Worm (Caenorhabditis elegans) whole organism, L3 larva: ENCODE results near the gene T22E5.6.

Experiments
- R02D3.7 ChIP-seq: fragments of 150-350 bp; optimal IDR thresholded peaks from 2 replicates; lab custom pipeline; 2014; ENCODE audit warnings: missing biosample characterization, missing genetic modification characterization
- ZK546.5 ChIP-seq: sonication (generic microtip); optimal IDR thresholded peaks from 2 replicates; lab custom pipeline; 2017; ENCODE audit warnings: missing biosample characterization, missing genetic modification characterization
- ceh-28 ChIP-seq: fragments of 150-350 bp; optimal IDR thresholded peaks from 2 replicates; lab custom pipeline; 2014; ENCODE audit warnings: missing biosample characterization, missing genetic modification reagents, missing genetic modification characterization
- ceh-82 ChIP-seq: fragments of 150-350 bp; optimal IDR thresholded peaks from 2 replicates; lab custom pipeline; 2014; ENCODE audit warnings: missing biosample characterization, missing genetic modification characterization
- daf-12 ChIP-seq: fragments of 150-350 bp; optimal IDR thresholded peaks from 2 replicates; lab custom pipeline; 2014; ENCODE audit warnings: missing biosample characterization, missing genetic modification reagents, missing genetic modification characterization
- egl-27 ChIP-seq: sonication (generic microtip); optimal IDR thresholded peaks from 4 replicates; lab custom pipeline; 2017; ENCODE audit warnings: missing biosample characterization, missing genetic modification reagents, missing genetic modification characterization
- elt-1 ChIP-seq: fragments of 150-350 bp; optimal IDR thresholded peaks from 2 replicates; lab custom pipeline; 2014; ENCODE audit warnings: missing biosample characterization, missing genetic modification characterization
- elt-2 ChIP-seq: sonication (generic microtip); optimal IDR thresholded peaks from 2 replicates; lab custom pipeline; 2016; ENCODE audit warnings: missing genetic modification reagents, mild to moderate bottlenecking, missing genetic modification characterization, missing compliant biosample characterization
- elt-3 ChIP-seq, 3 experiments: fragments of 150-350 bp in 1 of 3; sonication (generic microtip) in 2 of 3; optimal IDR thresholded peaks; 2 replicates in 2 of 3; 4 replicates in 1 of 3; lab custom pipeline; 2014 to 2017; ENCODE audit warnings: missing biosample characterization in 3 of 3, missing genetic modification characterization in 3 of 3
- eor-1 ChIP-seq, 2 experiments: fragments of 150-350 bp; optimal IDR thresholded peaks; 2 replicates each; lab custom pipeline; 2014 to 2018; ENCODE audit warnings: missing biosample characterization in 2 of 2, missing genetic modification characterization in 2 of 2
- fkh-10 ChIP-seq: sonication (generic microtip); optimal IDR thresholded peaks from 2 replicates; lab custom pipeline; 2017; ENCODE audit warnings: missing biosample characterization, missing genetic modification reagents, missing genetic modification characterization
- fos-1 ChIP-seq: fragments of 150-350 bp; optimal IDR thresholded peaks from 2 replicates; lab custom pipeline; 2014; ENCODE audit warnings: missing biosample characterization, missing genetic modification characterization
- hmg-11 ChIP-seq: sonication (generic microtip); optimal IDR thresholded peaks from 2 replicates; lab custom pipeline; 2016; ENCODE audit warnings: missing genetic modification characterization, missing compliant biosample characterization
- jun-1 ChIP-seq: fragments of 150-350 bp; optimal IDR thresholded peaks from 2 replicates; lab custom pipeline; 2014; ENCODE audit warnings: missing biosample characterization, missing genetic modification reagents, missing genetic modification characterization
- lin-15B ChIP-seq: fragments of 150-350 bp; optimal IDR thresholded peaks from 2 replicates; lab custom pipeline; 2014; ENCODE audit warnings: missing biosample characterization, missing genetic modification characterization
- mdl-1 ChIP-seq: fragments of 150-350 bp; optimal IDR thresholded peaks from 2 replicates; lab custom pipeline; 2014; ENCODE audit warnings: missing biosample characterization, missing genetic modification characterization
- mml-1 ChIP-seq: fragments of 150-350 bp; sonication (generic microtip); optimal IDR thresholded peaks from 3 replicates; lab custom pipeline; 2014; ENCODE audit warnings: missing biosample characterization, missing genetic modification characterization
- nfya-1 ChIP-seq: sonication (generic microtip); optimal IDR thresholded peaks from 2 replicates; lab custom pipeline; 2017; ENCODE audit warnings: missing genetic modification characterization, mild to moderate bottlenecking, missing compliant biosample characterization, antibody characterized with exemption, moderate library complexity; ENCODE audit not compliant: insufficient read depth
- nhr-11 ChIP-seq: fragments of 150-350 bp; optimal IDR thresholded peaks from 2 replicates; lab custom pipeline; 2014; ENCODE audit warnings: missing biosample characterization, missing genetic modification characterization
- nhr-12 ChIP-seq: fragments of 150-350 bp; optimal IDR thresholded peaks from 2 replicates; lab custom pipeline; 2014; ENCODE audit warnings: missing biosample characterization, missing genetic modification characterization
- nhr-23 ChIP-seq: fragments of 150-350 bp; optimal IDR thresholded peaks from 2 replicates; lab custom pipeline; 2014; ENCODE audit warnings: missing biosample characterization, missing genetic modification reagents, missing genetic modification characterization
- nhr-237 ChIP-seq: fragments of 150-350 bp; optimal IDR thresholded peaks from 2 replicates; lab custom pipeline; 2014; ENCODE audit warnings: missing biosample characterization, missing genetic modification characterization
- nhr-25 ChIP-seq: sonication (generic microtip); optimal IDR thresholded peaks from 2 replicates; lab custom pipeline; 2017; ENCODE audit warnings: missing biosample characterization, missing genetic modification characterization
- nhr-28 ChIP-seq: fragments of 150-350 bp; optimal IDR thresholded peaks from 2 replicates; lab custom pipeline; 2014; ENCODE audit warnings: missing biosample characterization, missing genetic modification characterization
- nhr-43 ChIP-seq: sonication (generic microtip); optimal IDR thresholded peaks from 2 replicates; lab custom pipeline; 2016; ENCODE audit warnings: mild to moderate bottlenecking, missing genetic modification characterization, missing compliant biosample characterization; ENCODE audit not compliant: poor library complexity, severe bottlenecking
- nhr-67 ChIP-seq: fragments of 150-350 bp; optimal IDR thresholded peaks from 2 replicates; lab custom pipeline; 2014; ENCODE audit warnings: missing biosample characterization, missing genetic modification characterization
- nhr-76 ChIP-seq: fragments of 150-350 bp; sonication (generic microtip); optimal IDR thresholded peaks from 5 replicates; lab custom pipeline; 2014; ENCODE audit warnings: missing biosample characterization, missing genetic modification characterization
- pha-4 ChIP-seq: fragments of 150-350 bp; optimal IDR thresholded peaks from 2 replicates; lab custom pipeline; 2014; ENCODE audit warnings: missing biosample characterization, missing genetic modification reagents, missing genetic modification characterization
- pqm-1 ChIP-seq: fragments of 150-350 bp; optimal IDR thresholded peaks from 2 replicates; lab custom pipeline; 2017; ENCODE audit warnings: missing biosample characterization, missing genetic modification characterization, inconsistent platforms
- sea-2 ChIP-seq: fragments of 150-350 bp; sonication (generic microtip); optimal IDR thresholded peaks from 4 replicates; lab custom pipeline; 2014; ENCODE audit warnings: missing biosample characterization, missing genetic modification reagents, missing genetic modification characterization
- skn-1 ChIP-seq: fragments of 150-350 bp; optimal IDR thresholded peaks from 2 replicates; lab custom pipeline; 2014; ENCODE audit warnings: missing biosample characterization, missing genetic modification characterization
- snpc-4 ChIP-seq: fragments of 150-350 bp; optimal IDR thresholded peaks from 2 replicates; lab custom pipeline; 2014; ENCODE audit warnings: missing biosample characterization, missing genetic modification characterization
- tbx-2 ChIP-seq: sonication (generic microtip); optimal IDR thresholded peaks from 2 replicates; lab custom pipeline; 2016; ENCODE audit warnings: mild to moderate bottlenecking, missing genetic modification characterization, missing compliant biosample characterization
- unc-39 ChIP-seq: sonication (generic microtip); optimal IDR thresholded peaks from 4 replicates; lab custom pipeline; 2017; ENCODE audit warnings: missing biosample characterization, missing genetic modification characterization
- unc-62 ChIP-seq: fragments of 150-350 bp; sonication (generic microtip); optimal IDR thresholded peaks from 4 replicates; lab custom pipeline; 2014; ENCODE audit warnings: missing biosample characterization, missing genetic modification reagents, missing genetic modification characterization
- ztf-11 ChIP-seq: fragments of 150-350 bp; optimal IDR thresholded peaks from 2 replicates; lab custom pipeline; 2014; ENCODE audit warnings: missing biosample characterization, missing genetic modification characterization

Gene T22E5.6

DNA sequence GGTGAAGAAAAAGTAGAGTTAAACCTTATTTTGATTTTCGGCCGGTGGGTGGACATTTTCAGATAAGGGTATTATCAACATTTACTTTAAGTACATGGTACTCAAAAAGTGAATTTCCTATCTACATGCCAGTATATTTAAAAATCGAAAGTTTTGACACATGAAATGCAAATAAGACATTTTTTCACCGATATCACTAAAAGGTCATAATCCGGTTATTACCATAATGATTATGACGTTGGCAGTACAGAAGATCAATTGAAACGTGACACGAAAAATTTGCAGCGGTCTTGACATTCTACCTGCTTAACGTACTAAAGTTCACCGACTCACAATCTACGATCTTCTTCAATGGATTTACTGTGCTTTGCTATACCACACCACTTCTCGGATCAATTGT lies 41.8 kb upstream of the T22E5.6 start:
- TF ChIP-seq tbx-2 (tag; lab: Kevin White, UChicago): no peak
- no peak for TF ChIP-seq nhr-25
- TF ChIP-seq R02D3.7 (tag; lab: Kevin White, UChicago): no peak
- TF ChIP-seq ztf-11 (tag; lab: Kevin White, UChicago): no peak
- TF ChIP-seq elt-2: peak; percentile 73
- TF ChIP-seq nhr-28: no peak
- TF ChIP-seq lin-15B: no peak
- TF ChIP-seq pha-4 (tag; lab: Kevin White, UChicago): peak; percentile 15

DNA sequence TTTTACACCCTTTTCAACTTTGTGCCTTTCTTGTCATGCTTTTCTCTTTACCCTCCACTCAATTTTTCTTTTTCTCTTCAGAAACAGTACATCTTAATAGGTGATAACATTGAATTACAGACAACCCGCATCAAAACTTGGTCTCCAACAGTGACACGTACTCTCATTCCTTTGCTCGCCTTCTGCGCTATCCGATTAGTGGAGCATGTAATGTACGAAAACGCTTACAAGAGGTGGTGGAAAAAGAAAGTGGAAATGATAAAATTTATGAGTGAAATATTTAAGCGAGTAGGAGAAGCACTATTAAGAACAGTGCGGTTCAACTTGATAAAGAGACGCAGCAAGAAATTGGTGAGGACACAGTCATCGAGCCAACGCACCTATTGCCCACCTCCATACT lies 40.4 kb upstream of the T22E5.6 start, which contains the start of gene pept-1:
Gene pept-1, plus strand, starts transcription at position 306 of the 400 bp plus-strand sequence.
- TF ChIP-seq ceh-82 (tag; lab: Kevin White, UChicago) (no peak), elt-2 (peak; percentile 98), skn-1 (tag; lab: Kevin White, UChicago) (peak; percentile 32), pqm-1 (tag; lab: Kevin White, UChicago) (peak; percentile 94), pha-4 (tag; lab: Kevin White, UChicago) (peak; percentile 16)

ce11 chrX:6455157-6455556 lies 39.0 kb upstream of the T22E5.6 start, which contains the start of gene nas-33:
TSS of gene nas-33 (minus strand) at chrX:6455257.
- TF ChIP-seq mdl-1 (tag; lab: Kevin White, UChicago): no peak
- no peak for TF ChIP-seq nhr-12
- TF ChIP-seq sea-2 (GFP tag; lab: Kevin White, UChicago): no peak
- no peak for TF ChIP-seq skn-1 (tag; lab: Kevin White, UChicago)
- no peak for TF ChIP-seq nhr-23 (tag; lab: Kevin White, UChicago)
- TF ChIP-seq snpc-4: no peak
- no peak for TF ChIP-seq ZK546.5 (tag; lab: Kevin White, UChicago)
- no peak for TF ChIP-seq pqm-1 (tag; lab: Kevin White, UChicago)
- TF ChIP-seq fkh-10 (GFP tag; lab: Kevin White, UChicago): no peak
- no peak for TF ChIP-seq ztf-11 (tag; lab: Kevin White, UChicago)

DNA sequence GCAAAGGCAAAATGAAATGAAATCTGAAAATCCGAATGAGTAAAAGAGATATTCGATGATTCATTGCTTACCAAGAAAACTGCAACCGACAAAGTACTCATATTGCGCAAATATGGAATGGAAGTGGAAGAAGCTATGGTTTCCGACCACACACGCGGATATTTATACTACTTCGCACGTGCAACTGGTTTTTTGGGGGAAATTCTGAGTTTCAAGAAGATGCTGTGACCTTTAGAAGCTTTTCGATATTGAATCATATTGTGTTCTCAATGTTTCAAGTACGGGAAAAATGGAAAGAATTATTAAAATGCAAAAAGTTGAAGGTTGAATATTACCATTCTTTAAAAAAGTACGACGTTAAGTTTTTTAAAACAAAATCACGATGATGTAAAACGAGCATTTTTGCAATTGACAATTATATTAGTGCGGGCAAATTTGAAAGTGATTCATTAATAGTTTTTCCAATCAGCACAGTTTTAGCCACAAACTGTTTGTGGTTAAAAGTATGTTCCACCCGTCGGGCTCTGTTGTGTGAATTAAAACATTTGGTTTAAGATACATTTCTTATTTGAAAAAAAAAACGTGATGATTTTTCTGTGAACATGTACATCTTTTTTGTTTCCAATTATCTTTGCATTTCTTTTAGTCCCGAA lies 34.8 kb upstream of the T22E5.6 start, which contains the start of the genes grl-6 and K10C2.6:
Gene grl-6, minus strand, starts transcription at position 101 of the 653 bp plus-strand sequence.
Gene K10C2.6, plus strand, starts transcription at position 603 of the 653 bp plus-strand sequence.
- TF ChIP-seq snpc-4 (no peak), R02D3.7 (tag; lab: Kevin White, UChicago) (no peak), pha-4 (tag; lab: Kevin White, UChicago) (no peak), ceh-28 (tag; lab: Kevin White, UChicago) (no peak), mml-1 (tag; lab: Kevin White, UChicago) (no peak), unc-62 (GFP tag; lab: Kevin White, UChicago) (no peak), nhr-237 (tag; lab: Kevin White, UChicago) (no peak), nhr-11 (tag; lab: Kevin White, UChicago) (no peak), nhr-67 (tag; lab: Kevin White, UChicago) (no peak), nfya-1 (tag; lab: Kevin White, UChicago) (no peak), unc-39 (tag; lab: Kevin White, UChicago) (no peak), nhr-76 (tag; lab: Kevin White, UChicago) (no peak), eor-1 (tag; optimal IDR thresholded peaks at IDR 0.05; lab: Kevin White, UChicago) (no peak), elt-2 (no peak), fos-1 (tag; lab: Kevin White, UChicago) (no peak), ceh-82 (tag; lab: Kevin White, UChicago) (no peak), fkh-10 (GFP tag; lab: Kevin White, UChicago) (no peak), egl-27 (tag; lab: Kevin White, UChicago) (no peak)

DNA sequence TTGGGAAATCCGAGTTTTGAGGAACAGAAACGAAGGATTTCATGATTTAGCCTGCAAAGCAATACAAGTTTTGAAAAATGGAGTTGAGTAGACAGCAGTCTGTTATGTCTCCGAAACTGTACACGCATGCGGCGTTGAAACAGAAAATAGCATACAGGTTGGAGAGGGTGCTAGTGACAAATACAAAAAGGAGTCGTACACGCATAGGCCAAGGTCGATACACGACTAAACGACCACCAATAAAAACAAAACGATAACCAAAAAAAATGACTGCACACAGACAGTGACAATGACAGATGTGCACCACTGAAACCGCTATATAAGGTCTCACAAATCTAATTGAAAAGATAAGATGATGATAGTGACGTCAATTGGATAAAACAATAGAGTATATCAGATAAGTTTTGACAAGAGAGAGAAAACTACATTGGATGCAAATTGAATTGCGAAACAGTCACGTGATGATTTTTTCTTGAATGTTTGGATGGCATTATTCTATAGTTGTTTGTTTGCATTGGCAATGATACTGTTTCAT lies 32.7 kb upstream of the T22E5.6 start, which contains the start of gene fah-1:
Gene fah-1, minus strand, starts transcription at position 51 of the 535 bp plus-strand sequence.
- peak; percentile 64 for TF ChIP-seq nhr-43
- TF ChIP-seq nhr-23 (tag; lab: Kevin White, UChicago): peak; percentile 67
- peak; percentile 79 for TF ChIP-seq elt-2
- TF ChIP-seq elt-1 (tag; lab: Kevin White, UChicago): peak; percentile 51
- no peak for TF ChIP-seq hmg-11 (tag; lab: Kevin White, UChicago)
- TF ChIP-seq nhr-28: no peak
- no peak for TF ChIP-seq daf-12
- TF ChIP-seq jun-1 (tag; lab: Kevin White, UChicago): peak; percentile 55
- TF ChIP-seq mdl-1 (tag; lab: Kevin White, UChicago): peak; percentile 31
- TF ChIP-seq nhr-76 (tag; lab: Kevin White, UChicago): no peak
- TF ChIP-seq skn-1 (tag; lab: Kevin White, UChicago): peak; percentile 20
- TF ChIP-seq unc-62 (GFP tag; lab: Kevin White, UChicago): peak; percentile 34
- peak; percentile 71 for TF ChIP-seq ceh-28 (tag; lab: Kevin White, UChicago)
- peak; percentile 78 for TF ChIP-seq nhr-25
- TF ChIP-seq nhr-237 (tag; lab: Kevin White, UChicago): no peak
- TF ChIP-seq elt-3 (tag; optimal IDR thresholded peaks at IDR 0.05; lab: Kevin White, UChicago): peak in 2 of 3 experiments; percentile 61 to 89
- no peak for TF ChIP-seq fos-1 (tag; lab: Kevin White, UChicago)
